Fruit fly (Drosophila melanogaster) whole organism, embryonic: ENCODE measurements around the gene enc.

ENCODE experiments used
- CG10267 ChIP-seq: fragments of 200-800 bp; sonication (Bioruptor generic); optimal IDR thresholded peaks from 2 replicates; lab custom pipeline; 2018; ENCODE audit warnings: missing biosample characterization, mild to moderate bottlenecking, missing genetic modification characterization, moderate library complexity
- CG10462 ChIP-seq: fragments of 200-800 bp; sonication (Bioruptor generic); optimal IDR thresholded peaks from 2 replicates; lab custom pipeline; 2016; ENCODE audit warnings: missing biosample characterization, missing genetic modification characterization
- CG11696 ChIP-seq: fragments of 200-800 bp; sonication (Bioruptor generic); IDR thresholded peaks from 2 replicates; pipeline ENCODE4 v1.3.6; 2022; ENCODE audit warnings: missing biosample characterization, missing genetic modification characterization
- CG12219 ChIP-seq: fragments of 200-800 bp; sonication (Bioruptor generic); optimal IDR thresholded peaks from 3 replicates; lab custom pipeline; 2018; ENCODE audit warnings: missing biosample characterization, mild to moderate bottlenecking, missing genetic modification characterization
- CG1233 ChIP-seq: fragments of 200-800 bp; sonication (Bioruptor generic); optimal IDR thresholded peaks from 4 replicates; lab custom pipeline; 2018; ENCODE audit warnings: missing biosample characterization, mild to moderate bottlenecking, missing genetic modification characterization
- CG13775 ChIP-seq: fragments of 200-800 bp; sonication (Bioruptor generic); optimal IDR thresholded peaks from 3 replicates; lab custom pipeline; 2017; ENCODE audit warnings: missing biosample characterization, mild to moderate bottlenecking, missing genetic modification characterization
- CG14014 ChIP-seq: fragments of 200-800 bp; sonication (Bioruptor generic); IDR thresholded peaks from 2 replicates; pipeline ENCODE4 v1.3.6; 2022; ENCODE audit warnings: missing biosample characterization, missing genetic modification characterization
- CG17328 ChIP-seq: fragments of 200-800 bp; sonication (Bioruptor generic); IDR thresholded peaks from 2 replicates; pipeline ENCODE4 v1.3.6; 2022; ENCODE audit warnings: missing biosample characterization, missing genetic modification characterization
- CG17829 ChIP-seq: fragments of 200-800 bp; optimal IDR thresholded peaks from 2 replicates; lab custom pipeline; 2019; ENCODE audit warnings: missing biosample characterization, mild to moderate bottlenecking, missing genetic modification characterization, moderate library complexity
- CG30403 ChIP-seq: fragments of 200-800 bp; sonication (Bioruptor generic); optimal IDR thresholded peaks from 3 replicates; lab custom pipeline; 2016; ENCODE audit warnings: missing biosample characterization, missing genetic modification characterization
- CG3847 ChIP-seq: fragments of 200-800 bp; sonication (Bioruptor generic); IDR thresholded peaks from 2 replicates; pipeline ENCODE4 v1.3.6; 2022; ENCODE audit warnings: missing biosample characterization, missing genetic modification characterization
- CG4617 ChIP-seq: fragments of 200-800 bp; sonication (Bioruptor generic); optimal IDR thresholded peaks from 3 replicates; lab custom pipeline; 2016; ENCODE audit warnings: missing biosample characterization, missing genetic modification characterization, borderline replicate concordance
- CG5953 ChIP-seq: fragments of 200-800 bp; sonication (Bioruptor generic); IDR thresholded peaks from 2 replicates; pipeline ENCODE4 v1.3.6; 2022; ENCODE audit warnings: missing biosample characterization, missing genetic modification characterization
- CG6254 ChIP-seq: fragments of 200-800 bp; sonication (Bioruptor generic); optimal IDR thresholded peaks from 3 replicates; lab custom pipeline; 2017; ENCODE audit warnings: mild to moderate bottlenecking, missing biosample characterization, missing genetic modification reagents, missing genetic modification characterization
- CG8281 ChIP-seq: fragments of 200-800 bp; sonication (Bioruptor generic); optimal IDR thresholded peaks from 2 replicates; lab custom pipeline; 2018; ENCODE audit warnings: missing biosample characterization, mild to moderate bottlenecking, missing genetic modification characterization, moderate library complexity
- CG9437 ChIP-seq: fragments of 200-800 bp; sonication (Bioruptor generic); optimal IDR thresholded peaks from 2 replicates; lab custom pipeline; 2018; ENCODE audit warnings: missing biosample characterization, mild to moderate bottlenecking, missing genetic modification characterization
- CG9609 ChIP-seq: fragments of 200-800 bp; sonication (Bioruptor generic); optimal IDR thresholded peaks from 3 replicates; lab custom pipeline; 2016; ENCODE audit warnings: missing biosample characterization, missing genetic modification characterization
- CG9727 ChIP-seq: fragments of 200-800 bp; sonication (Bioruptor generic); optimal IDR thresholded peaks from 3 replicates; lab custom pipeline; 2017; ENCODE audit warnings: missing biosample characterization, mild to moderate bottlenecking, missing genetic modification characterization
- D ChIP-seq, 2 experiments: fragments of 200-800 bp in 1 of 2; fragments of >200 bp in 1 of 2; sonication (Bioruptor generic) in 1 of 2; optimal IDR thresholded peaks; 2 replicates in 1 of 2; 3 replicates in 1 of 2; lab custom pipeline; 2017; ENCODE audit warnings: mild to moderate bottlenecking in 1 of 2, missing biosample characterization in 1 of 2, missing genetic modification characterization in 1 of 2, missing genetic modification reagents in 1 of 2
- D19A ChIP-seq: fragments of 200-800 bp; optimal IDR thresholded peaks from 3 replicates; lab custom pipeline; 2019; ENCODE audit warnings: missing biosample characterization, mild to moderate bottlenecking, missing genetic modification characterization, moderate library complexity
- D19B ChIP-seq: fragments of 200-800 bp; sonication (Bioruptor generic); optimal IDR thresholded peaks from 2 replicates; lab custom pipeline; 2017; ENCODE audit warnings: missing biosample characterization, mild to moderate bottlenecking, missing genetic modification characterization
- Dfd ChIP-seq, 2 experiments: fragments of >200 bp; optimal IDR thresholded peaks; 2 replicates each; lab custom pipeline; 2017; ENCODE audit warnings: missing biosample characterization in 2 of 2, missing genetic modification characterization in 2 of 2
- GATAe ChIP-seq: fragments of 200-800 bp; sonication (Bioruptor generic); conservative IDR thresholded peaks from 2 replicates; pipeline ENCODE4 v1.3.6; 2022; ENCODE audit warnings: missing biosample characterization, missing genetic modification characterization
- Gsc ChIP-seq: fragments of 200-800 bp; sonication (Bioruptor generic); IDR thresholded peaks from 2 replicates; pipeline ENCODE4 v1.3.6; 2022; ENCODE audit warnings: missing biosample characterization, missing genetic modification characterization
- HmgD ChIP-seq: fragments of 200-800 bp; sonication (Bioruptor generic); optimal IDR thresholded peaks from 3 replicates; lab custom pipeline; 2016; ENCODE audit warnings: missing biosample characterization, missing genetic modification characterization
- Hr51 ChIP-seq, 2 experiments: fragments of 200-800 bp; sonication (Bioruptor generic); optimal IDR thresholded peaks; 2 replicates in 1 of 2; 3 replicates in 1 of 2; lab custom pipeline; 2016 to 2018; ENCODE audit warnings: missing biosample characterization in 2 of 2, missing genetic modification characterization in 2 of 2, mild to moderate bottlenecking in 1 of 2, moderate library complexity in 1 of 2
- Optix ChIP-seq: fragments of 200-800 bp; sonication (Bioruptor generic); IDR thresholded peaks from 3 replicates; pipeline ENCODE4 v1.3.6; 2022; ENCODE audit warnings: missing biosample characterization, missing genetic modification characterization
- PHDP ChIP-seq: fragments of 200-800 bp; sonication (Bioruptor generic); optimal IDR thresholded peaks from 3 replicates; lab custom pipeline; 2018; ENCODE audit warnings: missing biosample characterization, mild to moderate bottlenecking, missing genetic modification characterization, moderate library complexity
- Ssrp ChIP-seq: fragments of 200-800 bp; sonication (Bioruptor generic); optimal IDR thresholded peaks from 2 replicates; lab custom pipeline; 2018; ENCODE audit warnings: missing biosample characterization, mild to moderate bottlenecking, missing genetic modification characterization, moderate library complexity
- aop ChIP-seq: fragments of 200-800 bp; sonication (Bioruptor generic); IDR thresholded peaks from 2 replicates; pipeline ENCODE4 v1.3.6; 2022; ENCODE audit warnings: missing biosample characterization, missing genetic modification characterization
- ara ChIP-seq: fragments of 200-800 bp; sonication (Bioruptor generic); IDR thresholded peaks from 2 replicates; pipeline ENCODE4 v1.3.6; 2022; ENCODE audit warnings: missing biosample characterization, missing genetic modification characterization
- bcd ChIP-seq: fragments of 200-800 bp; sonication (Bioruptor generic); optimal IDR thresholded peaks from 2 replicates; lab custom pipeline; 2017; ENCODE audit warnings: missing biosample characterization, mild to moderate bottlenecking, missing genetic modification characterization
- bowl ChIP-seq: fragments of 200-800 bp; sonication (Bioruptor generic); IDR thresholded peaks from 2 replicates; pipeline ENCODE4 v1.3.6; 2022; ENCODE audit warnings: missing biosample characterization, missing genetic modification characterization
- chm ChIP-seq: fragments of 200-800 bp; sonication (Bioruptor generic); IDR thresholded peaks from 2 replicates; pipeline ENCODE4 v1.3.6; 2022; ENCODE audit warnings: missing biosample characterization, missing genetic modification characterization
- exex ChIP-seq: fragments of 200-800 bp; sonication (Bioruptor generic); optimal IDR thresholded peaks from 4 replicates; lab custom pipeline; 2018; ENCODE audit warnings: missing biosample characterization, mild to moderate bottlenecking, missing genetic modification characterization, moderate library complexity
- fd3F ChIP-seq: fragments of 200-800 bp; sonication (Bioruptor generic); optimal IDR thresholded peaks from 2 replicates; lab custom pipeline; 2018; ENCODE audit warnings: missing biosample characterization, mild to moderate bottlenecking, missing genetic modification characterization, moderate library complexity
- jigr1 ChIP-seq: fragments of 200-800 bp; sonication (Bioruptor generic); IDR thresholded peaks from 3 replicates; pipeline ENCODE4 v1.3.6; 2022; ENCODE audit warnings: missing biosample characterization, missing genetic modification characterization
- kni ChIP-seq: fragments of 200-800 bp; sonication (Bioruptor generic); optimal IDR thresholded peaks from 3 replicates; lab custom pipeline; 2017; ENCODE audit warnings: mild to moderate bottlenecking, missing biosample characterization, missing genetic modification reagents, missing genetic modification characterization
- lov ChIP-seq, 2 experiments: fragments of 200-800 bp in 1 of 2; fragments of >200 bp in 1 of 2; sonication (Bioruptor generic) in 1 of 2; IDR thresholded peaks in 1 of 2; optimal IDR thresholded peaks in 1 of 2; 2 replicates in 1 of 2; 3 replicates in 1 of 2; pipeline versions ENCODE4 v1.3.6 to Lab custom; 2017 to 2022; ENCODE audit warnings: missing biosample characterization in 1 of 2, missing genetic modification characterization in 1 of 2
- mld ChIP-seq: fragments of 200-800 bp; sonication (Bioruptor generic); IDR thresholded peaks from 3 replicates; pipeline ENCODE4 v1.3.6; 2022; ENCODE audit warnings: missing biosample characterization, missing genetic modification characterization; ENCODE audit not compliant: partially characterized antibody
- onecut ChIP-seq: fragments of 200-800 bp; sonication (Bioruptor generic); IDR thresholded peaks from 2 replicates; pipeline ENCODE4 v1.3.6; 2022; ENCODE audit warnings: missing biosample characterization, missing genetic modification characterization
- org-1 ChIP-seq: fragments of 200-800 bp; sonication (Bioruptor generic); optimal IDR thresholded peaks from 2 replicates; lab custom pipeline; 2017; ENCODE audit warnings: missing biosample characterization, missing genetic modification characterization
- pan ChIP-seq, 4 experiments: fragments of >200 bp in 3 of 4; fragments of 200-800 bp in 1 of 4; sonication (Bioruptor generic) in 1 of 4; optimal IDR thresholded peaks in 3 of 4; IDR thresholded peaks in 1 of 4; 2 replicates each; pipeline versions ENCODE4 v1.3.6 to Lab custom; 2017 to 2022; ENCODE audit warnings: missing biosample characterization in 2 of 4, missing genetic modification characterization in 2 of 4, mixed read lengths in 1 of 4
- repo ChIP-seq: fragments of 200-800 bp; sonication (Bioruptor generic); optimal IDR thresholded peaks from 2 replicates; lab custom pipeline; 2016; ENCODE audit warnings: missing biosample characterization, missing genetic modification characterization
- sd ChIP-seq: fragments of 200-800 bp; sonication (Bioruptor generic); optimal IDR thresholded peaks from 3 replicates; lab custom pipeline; 2018; ENCODE audit warnings: missing biosample characterization, mild to moderate bottlenecking, missing genetic modification characterization, moderate library complexity
- seq ChIP-seq: fragments of 200-800 bp; sonication (Bioruptor generic); IDR thresholded peaks from 2 replicates; pipeline ENCODE4 v1.3.6; 2022; ENCODE audit warnings: missing biosample characterization, missing genetic modification characterization
- slou ChIP-seq: fragments of 200-800 bp; sonication (Bioruptor generic); optimal IDR thresholded peaks from 3 replicates; lab custom pipeline; 2016; ENCODE audit warnings: missing biosample characterization, missing genetic modification characterization
- sqz ChIP-seq: fragments of 200-800 bp; sonication (Bioruptor generic); optimal IDR thresholded peaks from 3 replicates; lab custom pipeline; 2018; ENCODE audit warnings: missing biosample characterization, mild to moderate bottlenecking, missing genetic modification characterization
- unpg ChIP-seq: fragments of 200-800 bp; sonication (Bioruptor generic); optimal IDR thresholded peaks from 3 replicates; lab custom pipeline; 2018; ENCODE audit warnings: missing biosample characterization, mild to moderate bottlenecking, missing genetic modification characterization, moderate library complexity

Gene enc

dm6 chr3L:3770823-3771222 is 47.7 kb upstream of the enc start (continued):
- peak; percentile 45; the same call in 1 of the 2 replicates for TF ChIP-seq seq
- no peak for TF ChIP-seq CG17829 (tag; lab: Kevin White, UChicago)
- TF ChIP-seq Gsc (GFP tag; lab: Robert Waterston, UW) = no peak
- no peak for TF ChIP-seq mld (GFP tag; lab: Robert Waterston, UW)
- no peak for TF ChIP-seq GATAe
- no peak for TF ChIP-seq repo (GFP tag; lab: Kevin White, UChicago)
- TF ChIP-seq kni = no peak
- TF ChIP-seq unpg (GFP tag; lab: Kevin White, UChicago) = peak; percentile 42
- peak; percentile 29 for TF ChIP-seq CG30403 (GFP tag; lab: Kevin White, UChicago)
- no peak for TF ChIP-seq CG12219 (GFP tag; lab: Kevin White, UChicago)
- no peak for TF ChIP-seq Optix (GFP tag; lab: Robert Waterston, UW)
- TF ChIP-seq PHDP (tag; lab: Kevin White, UChicago) = peak; percentile 58
- no peak for TF ChIP-seq CG5953
- TF ChIP-seq aop (GFP tag; lab: Robert Waterston, UW) = no peak
- TF ChIP-seq D (optimal IDR thresholded peaks at IDR 0.05; lab: Kevin White, UChicago) = no peak
- no peak for TF ChIP-seq D (GFP tag; optimal IDR thresholded peaks at IDR 0.05; lab: Kevin White, UChicago)
- TF ChIP-seq Hr51 (GFP tag; optimal IDR thresholded peaks at IDR 0.05; lab: Kevin White, UChicago) = peak; percentile 18 to 72
- peak; percentile 51 for TF ChIP-seq CG3847 (GFP tag; lab: Robert Waterston, UW)
- TF ChIP-seq slou (GFP tag; lab: Kevin White, UChicago) = peak; percentile 25
- no peak for TF ChIP-seq CG1233 (GFP tag; lab: Kevin White, UChicago)
- TF ChIP-seq onecut = no peak
- no peak for TF ChIP-seq CG11696 (GFP tag; lab: Robert Waterston, UW)
- TF ChIP-seq jigr1 (GFP tag; lab: Robert Waterston, UW) = no peak
- TF ChIP-seq chm = no peak
- no peak for TF ChIP-seq HmgD
- peak; percentile 1 for TF ChIP-seq CG4617 (GFP tag; lab: Kevin White, UChicago)
- no peak for TF ChIP-seq lov (optimal IDR thresholded peaks at IDR 0.05; lab: Kevin White, UChicago)
- no peak for TF ChIP-seq lov (GFP tag; IDR thresholded peaks at IDR 0.05; lab: Robert Waterston, UW)
- TF ChIP-seq org-1 (GFP tag; lab: Kevin White, UChicago) = peak; percentile 6
- TF ChIP-seq CG17328 (GFP tag; lab: Robert Waterston, UW) = no peak
- no peak for TF ChIP-seq CG8281
- no peak for TF ChIP-seq CG6254 (GFP tag; lab: Kevin White, UChicago)
- no peak for TF ChIP-seq ara (GFP tag; lab: Robert Waterston, UW)
- peak; percentile 20 for TF ChIP-seq fd3F (GFP tag; lab: Kevin White, UChicago)
- TF ChIP-seq D19B (GFP tag; lab: Kevin White, UChicago) = peak; percentile 74
- no peak for TF ChIP-seq exex (tag; lab: Kevin White, UChicago)
- TF ChIP-seq sqz (GFP tag; lab: Kevin White, UChicago) = no peak
- peak; percentile 17 for TF ChIP-seq D19A
- TF ChIP-seq CG9609 (GFP tag; lab: Kevin White, UChicago) = peak; percentile 5
- TF ChIP-seq CG13775 (GFP tag; lab: Kevin White, UChicago) = peak; percentile 35
- TF ChIP-seq Dfd (GFP tag; optimal IDR thresholded peaks at IDR 0.05; lab: Kevin White, UChicago) = no peak
- TF ChIP-seq bcd = peak; percentile 45
- no peak for TF ChIP-seq pan (optimal IDR thresholded peaks at IDR 0.05; lab: Kevin White, UChicago)
- TF ChIP-seq pan (GFP tag; optimal IDR thresholded peaks at IDR 0.05 in 1 of 2, IDR thresholded peaks at IDR 0.05 in 1 of 2) = peak in 1 of 2 experiments; percentile 25
- peak; percentile 55; the same call in 1 of the 2 replicates for TF ChIP-seq CG14014 (GFP tag; lab: Robert Waterston, UW)
- TF ChIP-seq Ssrp (tag; lab: Kevin White, UChicago) = peak; percentile 24
- peak; percentile 6 for TF ChIP-seq CG9727
- no peak for TF ChIP-seq CG10462 (GFP tag; lab: Kevin White, UChicago)
- no peak for TF ChIP-seq CG10267
- TF ChIP-seq bowl (GFP tag; lab: Robert Waterston, UW) = no peak
- peak; percentile 20 for TF ChIP-seq CG9437
- no peak for TF ChIP-seq sd
